Fruit fly (Drosophila melanogaster): ENCODE data around the gene CG3708.

CG3708 gene

DNA sequence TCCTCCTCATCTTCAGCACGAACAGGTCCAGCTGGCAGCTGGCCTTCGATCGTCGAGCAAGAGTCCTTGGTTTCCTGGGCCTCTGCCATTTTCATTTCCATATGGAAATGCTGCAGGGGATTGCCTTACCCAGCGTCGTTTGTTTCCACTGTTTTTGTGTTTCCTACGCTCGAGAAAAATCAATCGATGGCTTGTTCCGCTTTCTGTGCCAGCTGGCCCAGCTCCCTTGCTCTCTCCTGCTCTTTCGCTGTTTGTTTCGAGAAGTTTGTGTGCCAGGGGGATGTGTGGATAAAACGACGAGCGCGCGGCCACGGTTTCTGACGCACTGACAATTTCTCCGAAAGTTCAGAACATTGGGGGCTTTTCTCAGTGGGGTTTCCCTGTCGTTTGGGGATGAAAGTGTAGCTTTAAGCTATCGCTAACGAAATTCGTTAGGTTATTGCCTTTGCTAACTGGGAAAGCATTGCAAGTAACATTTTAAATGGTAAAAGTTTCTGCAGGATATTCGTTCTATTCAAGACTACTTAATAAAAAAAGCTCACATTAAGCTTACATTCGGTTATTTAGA is 15.6 kb upstream of the CG3708 start, which contains the start of gene CG3703:
TSS of gene CG3703 (minus strand) at position 328 of the 568 bp plus-strand sequence.
- peak; percentile 9 for TF ChIP-seq Eip78C (GFP tag)
- TF ChIP-seq CG15336 (GFP tag; IDR thresholded peaks at IDR 0.05): no peak

DNA sequence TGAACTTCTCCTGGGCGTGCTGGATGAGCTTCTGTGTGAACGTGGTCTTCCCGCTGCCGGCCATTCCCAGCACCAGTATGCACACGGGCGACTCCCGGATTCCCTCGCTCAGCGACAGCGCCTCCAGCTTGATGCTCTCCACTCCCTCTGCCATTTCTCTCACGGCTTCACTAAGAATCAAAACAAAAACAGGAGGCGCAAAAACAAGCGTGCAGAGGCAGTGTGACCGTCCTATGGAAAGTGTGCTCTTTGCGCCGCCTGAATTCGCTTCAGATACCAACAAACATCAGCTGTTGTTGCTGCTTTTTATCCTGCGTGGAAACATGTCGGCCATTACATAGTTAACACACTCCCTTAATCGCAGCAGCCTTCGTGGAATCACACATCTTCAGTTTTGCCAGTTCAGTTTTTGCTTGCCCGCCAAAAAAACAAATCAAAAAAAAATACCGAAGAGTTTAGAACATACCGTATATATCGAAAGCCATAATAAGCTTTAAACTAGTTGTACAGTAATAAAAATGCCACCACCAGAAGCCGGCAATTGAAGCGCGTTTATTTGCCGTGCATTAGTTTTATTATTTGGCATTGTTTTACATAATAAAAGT is 10.8 kb upstream of the CG3708 start, which contains the start of the genes CG3704 and mus81:
TSS of gene CG3704 (minus strand) at position 226 of the 605 bp plus-strand sequence.
TSS of gene mus81 (plus strand) at position 496 of the 605 bp plus-strand sequence.
- TF ChIP-seq CG1621 (tag; optimal IDR thresholded peaks at IDR 0.05) (peak; percentile 19), CG11762 (GFP tag; optimal IDR thresholded peaks at IDR 0.05; ENCODE audit: insufficient read depth) (no peak), vri (GFP tag; optimal IDR thresholded peaks at IDR 0.05) (no peak), esn (GFP tag; optimal IDR thresholded peaks at IDR 0.05) (peak; percentile 14)

DNA sequence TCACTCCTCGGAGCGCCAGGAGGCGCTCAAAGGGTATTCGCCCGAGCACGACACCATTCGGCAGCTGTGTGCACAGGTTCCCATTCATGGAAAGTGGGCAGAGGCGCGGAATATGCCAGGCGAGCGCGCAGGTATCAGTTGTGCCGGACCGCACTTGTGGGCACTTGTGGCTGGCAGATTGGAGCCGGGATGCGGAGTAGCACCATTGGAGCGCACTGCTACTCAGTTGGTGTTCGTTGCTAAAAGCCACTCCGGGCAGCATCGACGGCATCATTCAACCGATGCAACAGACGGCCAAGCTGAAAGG is 6.0 kb upstream of the CG3708 start:
- no peak for TF ChIP-seq OdsH (GFP tag; optimal IDR thresholded peaks at IDR 0.05)
- no peak for TF ChIP-seq Lpt (GFP tag; optimal IDR thresholded peaks at IDR 0.05)
- no peak for TF ChIP-seq cyc (GFP tag; optimal IDR thresholded peaks at IDR 0.05)
- TF ChIP-seq lz (GFP tag; optimal IDR thresholded peaks at IDR 0.05): no peak
- no peak for TF ChIP-seq dsx (GFP tag; optimal IDR thresholded peaks at IDR 0.05; ENCODE audit: poor library complexity, severe bottlenecking)
- TF ChIP-seq Hr39 (GFP tag; optimal IDR thresholded peaks at IDR 0.05): no peak

DNA sequence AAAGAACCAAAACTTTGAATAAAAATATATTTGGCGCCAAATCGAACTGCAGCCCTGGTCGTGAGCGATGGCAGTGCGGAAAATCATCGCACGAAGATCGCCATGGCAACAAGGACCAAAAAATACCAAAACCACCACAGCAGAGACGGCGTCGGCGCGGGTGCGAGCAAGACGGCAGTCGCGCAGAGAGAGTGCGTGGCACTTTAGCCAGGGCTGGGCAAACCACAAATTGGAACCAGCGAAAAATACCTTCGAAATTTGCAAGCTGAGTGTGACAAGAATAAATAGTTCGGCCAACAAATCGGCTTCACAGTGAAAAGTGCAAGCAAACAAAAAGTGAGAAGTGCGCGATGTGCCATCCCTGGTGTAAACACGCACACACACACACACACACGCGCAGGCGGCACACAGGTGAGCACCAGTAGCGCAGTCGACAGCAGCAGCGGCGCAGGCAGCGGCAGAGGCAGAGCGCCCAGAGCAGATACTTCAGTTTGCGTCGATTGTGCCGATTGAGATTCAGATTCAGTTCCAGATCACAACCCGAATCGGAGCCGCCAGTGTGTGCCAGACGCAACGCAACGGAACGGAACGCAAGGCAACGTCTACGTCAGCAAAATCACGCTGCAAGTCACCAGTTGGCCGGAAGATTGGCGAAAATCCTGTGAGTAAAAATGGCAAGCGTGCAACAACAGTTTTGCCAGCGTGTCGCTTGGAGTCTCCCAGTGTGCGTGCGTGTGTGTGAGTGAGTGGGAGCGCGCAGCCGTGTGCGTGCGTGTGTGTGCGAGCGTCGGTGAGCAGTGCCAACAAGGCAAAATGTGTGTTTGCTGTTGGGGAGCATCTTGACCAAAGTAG is 5.4 kb upstream of the CG3708 start, which contains the start of gene TRAM:
TSS of gene TRAM (plus strand) at position 184 of the 852 bp plus-strand sequence.
- TF ChIP-seq Met (GFP tag; optimal IDR thresholded peaks at IDR 0.05): peak; percentile 97
- TF ChIP-seq CG32006 (GFP tag; optimal IDR thresholded peaks at IDR 0.05): peak; percentile 98
- TF ChIP-seq CG6808 (GFP tag; optimal IDR thresholded peaks at IDR 0.05): peak; percentile 97
- peak; percentile 96 for TF ChIP-seq CG9139 (GFP tag; optimal IDR thresholded peaks at IDR 0.05)
- TF ChIP-seq CG8119 (GFP tag; IDR thresholded peaks at IDR 0.05): peak; percentile 99
- TF ChIP-seq CG6276 (GFP tag; optimal IDR thresholded peaks at IDR 0.05): peak; percentile 98
- TF ChIP-seq Sox102F (GFP tag; optimal IDR thresholded peaks at IDR 0.05): peak; percentile 93
- TF ChIP-seq CG6792 (GFP tag; optimal IDR thresholded peaks at IDR 0.05): peak; percentile 97
- TF ChIP-seq CG10669 (GFP tag; optimal IDR thresholded peaks at IDR 0.05): peak; percentile 98
- TF ChIP-seq svp (GFP tag): peak; percentile 98
- peak; percentile 97 for TF ChIP-seq cyc (GFP tag; optimal IDR thresholded peaks at IDR 0.05)
- TF ChIP-seq ss (GFP tag; optimal IDR thresholded peaks at IDR 0.05): peak; percentile 98 to 99
- TF ChIP-seq Eip93F (GFP tag; optimal IDR thresholded peaks at IDR 0.05): peak; percentile 88
- TF ChIP-seq Eip78C (GFP tag): peak; percentile 98
- TF ChIP-seq CG4318 (GFP tag; optimal IDR thresholded peaks at IDR 0.05): peak; percentile 97
- TF ChIP-seq eg (GFP tag; IDR thresholded peaks at IDR 0.05): peak; percentile 99
- peak; percentile 96 for TF ChIP-seq Smox (GFP tag; optimal IDR thresholded peaks at IDR 0.05)
- TF ChIP-seq Hr38 (GFP tag; optimal IDR thresholded peaks at IDR 0.05): peak; percentile 77
- peak; percentile 98 for TF ChIP-seq fd59A (GFP tag; optimal IDR thresholded peaks at IDR 0.05)
- peak; percentile 97 for TF ChIP-seq esn (GFP tag; optimal IDR thresholded peaks at IDR 0.05)
- TF ChIP-seq CG31627 (GFP tag; optimal IDR thresholded peaks at IDR 0.05): peak; percentile 97
- TF ChIP-seq spab (GFP tag; optimal IDR thresholded peaks at IDR 0.05): peak; percentile 96
- TF ChIP-seq CG10631 (GFP tag; optimal IDR thresholded peaks at IDR 0.05): peak; percentile 98
- peak; percentile 97 for TF ChIP-seq Hr39 (GFP tag; optimal IDR thresholded peaks at IDR 0.05)
- TF ChIP-seq Hr4 (GFP tag; optimal IDR thresholded peaks at IDR 0.05): peak; percentile 98
- peak; percentile 99 for TF ChIP-seq CG15336 (GFP tag; IDR thresholded peaks at IDR 0.05)
- peak; percentile 96 for TF ChIP-seq topi (GFP tag; optimal IDR thresholded peaks at IDR 0.05)
- peak; percentile 98 for TF ChIP-seq CG3919 (GFP tag; optimal IDR thresholded peaks at IDR 0.05)
- peak; percentile 98 for TF ChIP-seq lz (GFP tag; optimal IDR thresholded peaks at IDR 0.05)
- peak; percentile 97 for TF ChIP-seq net (GFP tag; optimal IDR thresholded peaks at IDR 0.05)
- peak; percentile 98 for TF ChIP-seq Sox14 (GFP tag; optimal IDR thresholded peaks at IDR 0.05)
- peak; percentile 95 for TF ChIP-seq CG6854 (GFP tag; optimal IDR thresholded peaks at IDR 0.05)
- TF ChIP-seq CG34406 (GFP tag; optimal IDR thresholded peaks at IDR 0.05): peak; percentile 95
- TF ChIP-seq fd85E (GFP tag; optimal IDR thresholded peaks at IDR 0.05): peak; percentile 95
- peak; percentile 99 for TF ChIP-seq dac (GFP tag; optimal IDR thresholded peaks at IDR 0.05)
- peak; percentile 97 for TF ChIP-seq CG3032 (tag; optimal IDR thresholded peaks at IDR 0.05)

Measured in whole organism, prepupa.